Worm (Caenorhabditis elegans) whole organism, young adult: ENCODE results near the gene syf-2.

Experiments used
- ama-1 ChIP-seq, 3 experiments: fragments of 150-350 bp in 1 of 3; sonication (generic microtip) in 2 of 3; optimal IDR thresholded peaks; 2 replicates each; lab custom pipeline; 2014 to 2018; ENCODE audit warnings: missing biosample characterization in 2 of 3, missing genetic modification characterization in 2 of 3, missing genetic modification reagents in 2 of 3
- egrh-3 ChIP-seq: fragments of 200-800 bp; sonication (Bioruptor generic); IDR thresholded peaks from 2 replicates; pipeline ENCODE4 v1.3.6; 2022; ENCODE audit warnings: missing genetic modification reagents, missing genetic modification characterization, missing compliant biosample characterization
- fkh-3 ChIP-seq: sonication (generic microtip); optimal IDR thresholded peaks from 2 replicates; lab custom pipeline; 2016; ENCODE audit warnings: mild to moderate bottlenecking, missing genetic modification characterization, missing compliant biosample characterization
- let-607 ChIP-seq, 2 experiments: fragments of 200-800 bp in 1 of 2; sonication (Bioruptor generic) in 1 of 2; sonication (generic microtip) in 1 of 2; optimal IDR thresholded peaks; 2 replicates each; lab custom pipeline; 2016 to 2018; ENCODE audit warnings: mild to moderate bottlenecking in 2 of 2, missing compliant biosample characterization in 2 of 2, missing genetic modification characterization in 2 of 2, moderate library complexity in 2 of 2, missing genotype in 1 of 2
- madf-10 ChIP-seq: sonication (generic microtip); optimal IDR thresholded peaks from 2 replicates; lab custom pipeline; 2016; ENCODE audit warnings: mild to moderate bottlenecking, missing genetic modification characterization, missing compliant biosample characterization
- unc-62 ChIP-seq: fragments of 150-350 bp; optimal IDR thresholded peaks from 2 replicates; lab custom pipeline; 2014; ENCODE audit warnings: missing biosample characterization, missing genetic modification reagents, missing genetic modification characterization
- ztf-28 ChIP-seq: fragments of 200-800 bp; sonication (Bioruptor generic); IDR thresholded peaks from 2 replicates; pipeline ENCODE4 v1.3.6; 2022; ENCODE audit warnings: missing genetic modification reagents, missing genetic modification characterization, missing compliant biosample characterization

- TF ChIP-seq let-607 (tag; optimal IDR thresholded peaks at IDR 0.05; lab: Kevin White, UChicago) (no peak), madf-10 (no peak), unc-62 (GFP tag; lab: Kevin White, UChicago) (no peak), fkh-3 (tag; lab: Kevin White, UChicago) (no peak), ztf-28 (no peak), egrh-3 (GFP tag; lab: Robert Waterston, UW) (no peak), ama-1 (optimal IDR thresholded peaks at IDR 0.05; lab: Kevin White, UChicago) (no peak), ama-1 (GFP tag; optimal IDR thresholded peaks at IDR 0.05; lab: Kevin White, UChicago) (no peak)
Observed at ce11 chrIII:7165276-7165675, 3.4 kb upstream of the syf-2 start.
